Worm (Caenorhabditis elegans): ENCODE data around the gene frm-2.

frm-2 gene

ce11 chrIII:5992043-5992442 is 10.1 kb upstream of the frm-2 start:
- TF ChIP-seq unc-39 (tag; optimal IDR thresholded peaks at IDR 0.05) (no peak), daf-12 (tag; optimal IDR thresholded peaks at IDR 0.05) (no peak), fkh-10 (GFP tag; optimal IDR thresholded peaks at IDR 0.05) (peak; percentile 22)

- TF ChIP-seq pqm-1 (tag; optimal IDR thresholded peaks at IDR 0.05) (peak; percentile 29), aly-2 (tag; optimal IDR thresholded peaks at IDR 0.05) (no peak), eor-1 (tag; optimal IDR thresholded peaks at IDR 0.05) (no peak), elt-2 (tag; optimal IDR thresholded peaks at IDR 0.05) (peak; percentile 23), ztf-4 (tag; optimal IDR thresholded peaks at IDR 0.05) (no peak), unc-62 (GFP tag; optimal IDR thresholded peaks at IDR 0.05) (peak; percentile 65), elt-3 (tag; optimal IDR thresholded peaks at IDR 0.05) (no peak), fkh-10 (GFP tag; optimal IDR thresholded peaks at IDR 0.05) (peak; percentile 31), ceh-82 (tag; optimal IDR thresholded peaks at IDR 0.05) (no peak), lin-15B (tag; optimal IDR thresholded peaks at IDR 0.05) (no peak), elt-1 (tag; optimal IDR thresholded peaks at IDR 0.05) (peak; percentile 80), nhr-237 (tag; optimal IDR thresholded peaks at IDR 0.05) (no peak), pha-4 (tag; optimal IDR thresholded peaks at IDR 0.05) (no peak), lin-39 (tag; optimal IDR thresholded peaks at IDR 0.05) (peak; percentile 85), nhr-67 (tag; optimal IDR thresholded peaks at IDR 0.05) (no peak), hmg-11 (tag; optimal IDR thresholded peaks at IDR 0.05) (no peak), egl-27 (tag; optimal IDR thresholded peaks at IDR 0.05) (no peak), lsy-12 (tag; optimal IDR thresholded peaks at IDR 0.05) (no peak), nhr-12 (tag; optimal IDR thresholded peaks at IDR 0.05) (no peak), nfya-1 (tag; optimal IDR thresholded peaks at IDR 0.05; ENCODE audit: insufficient read depth) (peak; percentile 23), nhr-43 (tag; optimal IDR thresholded peaks at IDR 0.05; ENCODE audit: poor library complexity, severe bottlenecking) (no peak), ama-1 (optimal IDR thresholded peaks at IDR 0.05) (no peak), unc-39 (tag; optimal IDR thresholded peaks at IDR 0.05) (no peak), skn-1 (tag; optimal IDR thresholded peaks at IDR 0.05) (no peak), snpc-4 (tag; optimal IDR thresholded peaks at IDR 0.05) (no peak), ztf-11 (tag; optimal IDR thresholded peaks at IDR 0.05) (no peak), fkh-2 (tag; optimal IDR thresholded peaks at IDR 0.05) (no peak), nhr-11 (tag; optimal IDR thresholded peaks at IDR 0.05) (no peak)
Observed at ce11 chrIII:5991142-5991930, 9.4 kb upstream of the frm-2 start, which contains the start of gene T04C9.2. TSS of gene T04C9.2 (plus strand) at chrIII:5991880.

- no peak for TF ChIP-seq zag-1 (tag; optimal IDR thresholded peaks at IDR 0.05)
- no peak for TF ChIP-seq fos-1 (tag; optimal IDR thresholded peaks at IDR 0.05)
- no peak for TF ChIP-seq fkh-2 (tag; optimal IDR thresholded peaks at IDR 0.05)
- TF ChIP-seq nfya-1 (tag; optimal IDR thresholded peaks at IDR 0.05; ENCODE audit: insufficient read depth): peak; percentile 21
- TF ChIP-seq nhr-23 (tag; optimal IDR thresholded peaks at IDR 0.05): no peak
- TF ChIP-seq pha-4 (tag; optimal IDR thresholded peaks at IDR 0.05): peak; percentile 38
Observed at ce11 chrIII:5990090-5990489, 8.2 kb upstream of the frm-2 start.

- TF ChIP-seq hmg-11 (tag; optimal IDR thresholded peaks at IDR 0.05) (no peak), nhr-12 (tag; optimal IDR thresholded peaks at IDR 0.05) (no peak), nhr-43 (tag; optimal IDR thresholded peaks at IDR 0.05; ENCODE audit: poor library complexity, severe bottlenecking) (no peak), ama-1 (optimal IDR thresholded peaks at IDR 0.05) (no peak), skn-1 (tag; optimal IDR thresholded peaks at IDR 0.05) (no peak), mdl-1 (tag; optimal IDR thresholded peaks at IDR 0.05) (no peak), lin-39 (tag; optimal IDR thresholded peaks at IDR 0.05) (peak; percentile 99), egl-5 (tag; optimal IDR thresholded peaks at IDR 0.05) (no peak), pha-4 (tag; optimal IDR thresholded peaks at IDR 0.05) (peak; percentile 15), nfya-1 (tag; optimal IDR thresholded peaks at IDR 0.05; ENCODE audit: insufficient read depth) (peak; percentile 36), nhr-28 (tag; optimal IDR thresholded peaks at IDR 0.05) (no peak), pqm-1 (tag; optimal IDR thresholded peaks at IDR 0.05) (peak; percentile 23), elt-3 (tag; optimal IDR thresholded peaks at IDR 0.05) (no peak), lin-15B (tag; optimal IDR thresholded peaks at IDR 0.05) (no peak), ceh-82 (tag; optimal IDR thresholded peaks at IDR 0.05) (no peak), fkh-2 (tag; optimal IDR thresholded peaks at IDR 0.05) (no peak), nhr-76 (tag; optimal IDR thresholded peaks at IDR 0.05) (no peak), nhr-23 (tag; optimal IDR thresholded peaks at IDR 0.05) (peak; percentile 2), nhr-77 (tag; optimal IDR thresholded peaks at IDR 0.05) (no peak), snpc-4 (tag; optimal IDR thresholded peaks at IDR 0.05) (no peak), sea-2 (GFP tag; optimal IDR thresholded peaks at IDR 0.05) (no peak), zag-1 (tag; optimal IDR thresholded peaks at IDR 0.05) (no peak), ztf-11 (tag; optimal IDR thresholded peaks at IDR 0.05) (no peak), R02D3.7 (tag; optimal IDR thresholded peaks at IDR 0.05) (no peak), fkh-10 (GFP tag; optimal IDR thresholded peaks at IDR 0.05) (no peak), elt-1 (tag; optimal IDR thresholded peaks at IDR 0.05) (no peak), jun-1 (tag; optimal IDR thresholded peaks at IDR 0.05) (no peak), elt-2 (tag; optimal IDR thresholded peaks at IDR 0.05) (peak; percentile 31), eor-1 (tag; optimal IDR thresholded peaks at IDR 0.05) (no peak), tbx-2 (tag; optimal IDR thresholded peaks at IDR 0.05) (no peak), ceh-16 (tag; optimal IDR thresholded peaks at IDR 0.05) (no peak)
Observed at ce11 chrIII:5988991-5989726, 7.2 kb upstream of the frm-2 start.
